Fruit fly (Drosophila melanogaster): ENCODE data around the gene CG11656.

Gene CG11656

DNA sequence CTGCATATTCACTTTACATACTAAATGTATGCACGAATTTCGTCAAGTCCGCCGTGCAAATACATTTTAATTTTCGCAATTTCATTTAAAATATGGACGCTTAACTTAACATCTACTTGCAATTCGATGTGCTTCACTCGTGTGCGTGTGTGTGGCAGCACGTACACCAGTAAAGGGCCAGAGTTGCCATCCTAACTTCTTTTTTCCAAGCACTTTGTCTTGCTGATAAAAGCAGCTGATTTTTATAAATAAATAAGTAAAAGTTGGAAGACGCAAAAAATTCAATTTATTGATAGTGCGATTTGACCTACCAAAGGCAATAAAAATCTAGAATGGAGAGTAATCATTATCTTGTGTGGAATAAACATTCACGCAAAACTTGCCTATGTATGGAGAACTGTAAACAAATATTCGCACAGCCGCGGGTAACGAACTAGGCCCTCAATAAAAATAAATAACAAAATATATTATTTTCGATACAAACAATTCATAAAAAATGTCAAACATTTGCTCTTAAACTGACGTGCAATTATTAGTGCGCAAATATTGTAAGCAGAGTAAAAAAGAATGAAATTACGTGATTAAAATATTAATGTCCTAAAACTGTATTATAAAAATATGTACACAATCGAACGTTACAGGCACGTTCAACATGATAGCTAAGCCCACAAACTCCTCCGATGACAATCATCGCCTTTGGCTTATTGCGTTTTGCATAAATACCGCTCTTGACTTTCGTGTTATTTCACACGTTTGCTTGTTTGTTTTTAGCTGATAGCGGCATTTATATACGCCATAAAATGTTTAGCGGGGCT is 27.3 kb upstream of the CG11656 start (continued):
- TF ChIP-seq CG14441 (GFP tag; IDR thresholded peaks at IDR 0.05) (peak; percentile 37; the same call in 1 of the 2 replicates), hkb (optimal IDR thresholded peaks at IDR 0.05) (no peak), hkb (GFP tag; IDR thresholded peaks at IDR 0.05) (peak; percentile 82; the same call in 1 of the 2 replicates), nerfin-2 (GFP tag; IDR thresholded peaks at IDR 0.05; ENCODE audit: partially characterized antibody) (no peak), Elba2 (GFP tag; optimal IDR thresholded peaks at IDR 0.05) (no peak), CG9817 (tag; optimal IDR thresholded peaks at IDR 0.05) (peak; percentile 70), danr (GFP tag; IDR thresholded peaks at IDR 0.05) (no peak), Hmx (GFP tag; optimal IDR thresholded peaks at IDR 0.05) (peak; percentile 63), CG11695 (GFP tag; IDR thresholded peaks at IDR 0.05) (peak; percentile 56), cato (GFP tag; optimal IDR thresholded peaks at IDR 0.05; ENCODE audit: borderline replicate concordance) (peak; percentile 43), CG13296 (GFP tag; optimal IDR thresholded peaks at IDR 0.05) (peak; percentile 79), yki (optimal IDR thresholded peaks at IDR 0.05) (no peak), pita (GFP tag; optimal IDR thresholded peaks at IDR 0.05) (no peak), CG10147 (GFP tag; optimal IDR thresholded peaks at IDR 0.05) (peak; percentile 57), CG13894 (tag; optimal IDR thresholded peaks at IDR 0.05) (peak; percentile 71), Awh (GFP tag; IDR thresholded peaks at IDR 0.05) (peak; percentile 64; the same call in 1 of the 2 replicates), vfl (GFP tag; optimal IDR thresholded peaks at IDR 0.05) (no peak), ci (GFP tag; IDR thresholded peaks at IDR 0.05) (peak; percentile 37; the same call in 1 of the 3 replicates), ttk (GFP tag; IDR thresholded peaks at IDR 0.05) (0 out of 2 replicates have a peak, but pooled peaks have one; percentile 20), Ets97D (GFP tag; optimal IDR thresholded peaks at IDR 0.05) (no peak), CrebB (tag; optimal IDR thresholded peaks at IDR 0.05) (peak; percentile 39), dan (GFP tag; IDR thresholded peaks at IDR 0.05) (no peak), onecut (GFP tag; IDR thresholded peaks at IDR 0.05) (peak; percentile 55; the same call in 1 of the 2 replicates), CG10267 (tag; optimal IDR thresholded peaks at IDR 0.05) (peak; percentile 49), Rx (GFP tag; IDR thresholded peaks at IDR 0.05) (peak; percentile 40; the same call in 1 of the 2 replicates), HLHmδ (GFP tag; optimal IDR thresholded peaks at IDR 0.05) (no peak), ato (GFP tag; IDR thresholded peaks at IDR 0.05; ENCODE audit: partially characterized antibody) (no peak), CG16815 (GFP tag; optimal IDR thresholded peaks at IDR 0.05) (peak; percentile 63), row (GFP tag; IDR thresholded peaks at IDR 0.05) (peak; percentile 87), prd (optimal IDR thresholded peaks at IDR 0.05) (no peak), prd (GFP tag; IDR thresholded peaks at IDR 0.05) (peak; percentile 63), CG42726 (GFP tag; IDR thresholded peaks at IDR 0.05; ENCODE audit: partially characterized antibody) (no peak), aop (GFP tag; IDR thresholded peaks at IDR 0.05) (no peak), tap (tag; optimal IDR thresholded peaks at IDR 0.05) (peak; percentile 27), cg (GFP tag; optimal IDR thresholded peaks at IDR 0.05) (peak; percentile 95), CG11696 (GFP tag; IDR thresholded peaks at IDR 0.05) (peak; percentile 97), sug (tag; optimal IDR thresholded peaks at IDR 0.05) (peak; percentile 81), H2.0 (GFP tag; IDR thresholded peaks at IDR 0.05) (no peak), fd3F (GFP tag; optimal IDR thresholded peaks at IDR 0.05) (peak; percentile 69), ranshi (GFP tag; IDR thresholded peaks at IDR 0.05) (peak; percentile 58; the same call in 1 of the 2 replicates), CG9609 (GFP tag; optimal IDR thresholded peaks at IDR 0.05) (no peak), CG17802 (tag; optimal IDR thresholded peaks at IDR 0.05) (no peak), chn (GFP tag; optimal IDR thresholded peaks at IDR 0.05) (peak; percentile 62), lbe (GFP tag; optimal IDR thresholded peaks at IDR 0.05) (peak; percentile 20), tna (GFP tag; IDR thresholded peaks at IDR 0.05; ENCODE audit: partially characterized antibody) (no peak), HLH54F (GFP tag; optimal IDR thresholded peaks at IDR 0.05) (no peak), Spps (tag; optimal IDR thresholded peaks at IDR 0.05) (no peak), CG31441 (GFP tag; IDR thresholded peaks at IDR 0.05) (peak; percentile 63; the same call in 1 of the 2 replicates), CG43689 (GFP tag; IDR thresholded peaks at IDR 0.05) (peak; percentile 6; the same call in 1 of the 2 replicates), CG8944 (GFP tag; optimal IDR thresholded peaks at IDR 0.05) (no peak)

Data from whole organism, embryonic.